3 worm cellular contexts compared by ENCODE assay signal in the genomic region with DNA sequence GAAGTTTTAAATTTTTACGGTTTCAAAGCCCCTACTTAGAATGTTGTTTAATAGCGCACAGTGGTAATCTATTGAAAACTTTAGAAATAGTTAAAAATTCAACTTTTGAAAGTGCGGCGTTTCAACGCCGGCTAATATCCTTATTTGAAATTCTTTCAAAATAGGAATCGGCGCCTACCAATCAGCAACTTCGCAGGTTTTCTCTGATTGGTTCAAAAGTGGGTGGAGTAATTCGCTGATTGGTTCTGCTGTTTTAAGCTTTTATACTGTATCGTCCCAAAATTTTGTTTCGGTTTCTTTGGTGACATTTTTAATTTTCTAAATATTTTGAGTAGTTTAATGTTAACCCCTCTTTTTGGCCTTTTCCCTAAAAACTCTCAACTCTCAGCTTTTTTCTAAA.
A peak's percentile ranks its signal among the peaks of the same experiment; 100 is the strongest.
TF ChIP-seq lines count a peak whose summit lies in the region.

No protein-coding gene starts in this region.

TF ChIP-seq in whole organism, L3 larva, 47 proteins besides CTCF, POLR2A, EP300 and RAD21:
- TF ChIP-seq nfya-1 (tag; optimal IDR thresholded peaks at IDR 0.05; lab: Kevin White, UChicago; ENCODE audit: insufficient read depth) = peak; percentile 94
- no peak for TF ChIP-seq lsy-12 (tag; optimal IDR thresholded peaks at IDR 0.05; lab: Kevin White, UChicago)
TF ChIP-seq in whole organism, L3 larva: peak in this region for 1.

TF ChIP-seq in whole organism, late embryonic, 69 proteins besides CTCF, POLR2A, EP300 and RAD21:
- no peak for TF ChIP-seq che-1 (tag; optimal IDR thresholded peaks at IDR 0.05; lab: Kevin White, UChicago)
- TF ChIP-seq nfya-1 (tag; optimal IDR thresholded peaks at IDR 0.05; lab: Kevin White, UChicago) = peak; percentile 91
- no peak for TF ChIP-seq ceh-9 (tag; optimal IDR thresholded peaks at IDR 0.05; lab: Kevin White, UChicago)

TF ChIP-seq in whole organism, young adult, 124 proteins besides CTCF, POLR2A, EP300 and RAD21:
- no peak for TF ChIP-seq F55B11.4 (tag; optimal IDR thresholded peaks at IDR 0.05; lab: Kevin White, UChicago; ENCODE audit: borderline replicate concordance, insufficient read depth)
- no peak for TF ChIP-seq ztf-28 (GFP tag; IDR thresholded peaks at IDR 0.05; lab: Robert Waterston, UW)
- TF ChIP-seq nfyb-1 (GFP tag; IDR thresholded peaks at IDR 0.05; lab: Robert Waterston, UW) = peak; percentile 70; the same call in 1 of the 2 replicates
- no peak for TF ChIP-seq F57C9.4 (tag; optimal IDR thresholded peaks at IDR 0.05; lab: Kevin White, UChicago)
- TF ChIP-seq ztf-25 (GFP tag; IDR thresholded peaks at IDR 0.05; lab: Robert Waterston, UW) = no peak
- no peak for TF ChIP-seq lin-40 (tag; optimal IDR thresholded peaks at IDR 0.05; lab: Kevin White, UChicago)
